Worm (Caenorhabditis elegans) whole organism, late embryonic: Measurements from ENCODE around the gene C09H10.4.
A peak's percentile ranks its signal among the peaks of the same experiment; 100 is the strongest.

Experiments
- F13H6.1 ChIP-seq: sonication (generic microtip); optimal IDR thresholded peaks from 2 replicates; lab custom pipeline; 2016; ENCODE audit warnings: missing genetic modification characterization, missing compliant biosample characterization
- T23F11.4 ChIP-seq: fragments of 200-800 bp; sonication (Bioruptor generic); optimal IDR thresholded peaks from 2 replicates; lab custom pipeline; 2018; ENCODE audit warnings: mild to moderate bottlenecking, missing genetic modification characterization, missing compliant biosample characterization
- ahr-1 ChIP-seq: sonication (generic microtip); optimal IDR thresholded peaks from 2 replicates; lab custom pipeline; 2016; ENCODE audit warnings: missing genetic modification characterization, missing compliant biosample characterization
- ama-1 ChIP-seq: fragments of 150-350 bp; optimal IDR thresholded peaks from 2 replicates; lab custom pipeline; 2014
- ceh-18 ChIP-seq: sonication (generic microtip); optimal IDR thresholded peaks from 2 replicates; lab custom pipeline; 2016; ENCODE audit warnings: missing genetic modification characterization, missing compliant biosample characterization
- ceh-31 ChIP-seq: sonication (generic microtip); optimal IDR thresholded peaks from 2 replicates; lab custom pipeline; 2016; ENCODE audit warnings: missing genetic modification characterization, missing compliant biosample characterization
- ceh-6 ChIP-seq: fragments of 200-800 bp; sonication (Bioruptor generic); optimal IDR thresholded peaks from 2 replicates; lab custom pipeline; 2018; ENCODE audit warnings: mild to moderate bottlenecking, missing genetic modification characterization, missing compliant biosample characterization
- dmd-4 ChIP-seq: sonication (generic microtip); optimal IDR thresholded peaks from 2 replicates; lab custom pipeline; 2016; ENCODE audit warnings: borderline replicate concordance, missing genetic modification characterization, missing compliant biosample characterization
- dve-1 ChIP-seq: sonication (generic microtip); optimal IDR thresholded peaks from 2 replicates; lab custom pipeline; 2017; ENCODE audit warnings: antibody characterized with exemption, mild to moderate bottlenecking, missing genetic modification characterization, missing compliant biosample characterization
- elt-2 ChIP-seq: sonication (generic microtip); optimal IDR thresholded peaks from 2 replicates; lab custom pipeline; 2016; ENCODE audit warnings: missing genetic modification reagents, missing genetic modification characterization, missing compliant biosample characterization
- ets-4 ChIP-seq: sonication (generic microtip); optimal IDR thresholded peaks from 2 replicates; lab custom pipeline; 2016; ENCODE audit warnings: missing genetic modification characterization, missing compliant biosample characterization
- eyg-1 ChIP-seq: sonication (generic microtip); optimal IDR thresholded peaks from 2 replicates; lab custom pipeline; 2016; ENCODE audit warnings: missing genotype, missing genetic modification characterization, missing compliant biosample characterization
- fax-1 ChIP-seq: sonication (generic microtip); optimal IDR thresholded peaks from 2 replicates; lab custom pipeline; 2016; ENCODE audit warnings: missing genotype, missing genetic modification characterization, missing compliant biosample characterization
- fkh-10 ChIP-seq: fragments of 150-350 bp; optimal IDR thresholded peaks from 2 replicates; lab custom pipeline; 2014; ENCODE audit warnings: missing biosample characterization, missing genetic modification reagents, missing genetic modification characterization
- fkh-6 ChIP-seq: sonication (generic microtip); optimal IDR thresholded peaks from 2 replicates; lab custom pipeline; 2016; ENCODE audit warnings: missing genetic modification characterization, missing compliant biosample characterization
- hlh-15 ChIP-seq: sonication (generic microtip); optimal IDR thresholded peaks from 2 replicates; lab custom pipeline; 2016; ENCODE audit warnings: missing genetic modification characterization, missing compliant biosample characterization
- hlh-30 ChIP-seq: sonication (generic microtip); optimal IDR thresholded peaks from 2 replicates; lab custom pipeline; 2017; ENCODE audit warnings: antibody characterized with exemption, missing genetic modification characterization, missing compliant biosample characterization; ENCODE audit not compliant: insufficient read depth
- hlh-6 ChIP-seq: sonication (generic microtip); optimal IDR thresholded peaks from 2 replicates; lab custom pipeline; 2016; ENCODE audit warnings: missing genotype, missing genetic modification characterization, missing compliant biosample characterization
- mec-3 ChIP-seq: sonication (generic microtip); optimal IDR thresholded peaks from 2 replicates; lab custom pipeline; 2016; ENCODE audit warnings: borderline replicate concordance, missing genetic modification characterization, missing compliant biosample characterization
- nfya-1 ChIP-seq: sonication (generic microtip); optimal IDR thresholded peaks from 2 replicates; lab custom pipeline; 2017; ENCODE audit warnings: missing genetic modification characterization, mild to moderate bottlenecking, missing compliant biosample characterization, antibody characterized with exemption, moderate library complexity
- pag-3 ChIP-seq: sonication (generic microtip); optimal IDR thresholded peaks from 2 replicates; lab custom pipeline; 2016; ENCODE audit warnings: missing compliant biosample characterization, missing genetic modification characterization, borderline replicate concordance
- pat-9 ChIP-seq: fragments of 200-800 bp; sonication (Bioruptor generic); optimal IDR thresholded peaks from 2 replicates; lab custom pipeline; 2018; ENCODE audit warnings: mild to moderate bottlenecking, missing genetic modification characterization, moderate library complexity, missing compliant biosample characterization
- pax-1 ChIP-seq: fragments of 150-350 bp; optimal IDR thresholded peaks from 2 replicates; lab custom pipeline; 2014; ENCODE audit warnings: missing biosample characterization, missing genetic modification characterization
- pha-2 ChIP-seq: sonication (generic microtip); optimal IDR thresholded peaks from 2 replicates; lab custom pipeline; 2017; ENCODE audit warnings: mild to moderate bottlenecking, missing genetic modification characterization, missing compliant biosample characterization
- pqm-1 ChIP-seq: sonication (generic microtip); optimal IDR thresholded peaks from 2 replicates; lab custom pipeline; 2016; ENCODE audit warnings: missing genetic modification characterization, missing compliant biosample characterization
- rnt-1 ChIP-seq: sonication (generic microtip); optimal IDR thresholded peaks from 2 replicates; lab custom pipeline; 2016; ENCODE audit warnings: missing genetic modification characterization, missing compliant biosample characterization
- sox-2 ChIP-seq: fragments of 200-800 bp; sonication (Bioruptor generic); IDR thresholded peaks from 2 replicates; pipeline ENCODE4 v1.3.6; 2022; ENCODE audit warnings: missing genetic modification reagents, missing genetic modification characterization, missing compliant biosample characterization
- unc-42 ChIP-seq: sonication (generic microtip); optimal IDR thresholded peaks from 2 replicates; lab custom pipeline; 2016; ENCODE audit warnings: missing genotype, missing genetic modification characterization, missing compliant biosample characterization
- unc-55 ChIP-seq: sonication (generic microtip); optimal IDR thresholded peaks from 2 replicates; lab custom pipeline; 2017; ENCODE audit warnings: missing biosample characterization, missing genetic modification reagents, missing genetic modification characterization
- unc-86 ChIP-seq: sonication (generic microtip); optimal IDR thresholded peaks from 2 replicates; lab custom pipeline; 2016; ENCODE audit warnings: missing genetic modification characterization, missing compliant biosample characterization
- ztf-16 ChIP-seq: sonication (generic microtip); optimal IDR thresholded peaks from 2 replicates; lab custom pipeline; 2017; ENCODE audit warnings: missing genetic modification characterization, missing compliant biosample characterization

The C09H10.4 gene

ce11 chrII:11076550-11076949, 23.4 kb upstream of the C09H10.4 start:
- TF ChIP-seq unc-86 (no peak), unc-55 (GFP tag; lab: Kevin White, UChicago) (no peak), mec-3 (no peak), ets-4 (tag; lab: Kevin White, UChicago) (no peak), rnt-1 (tag; lab: Kevin White, UChicago) (peak; percentile 30), F13H6.1 (no peak), hlh-6 (no peak)

- TF ChIP-seq ama-1 (lab: Kevin White, UChicago) (no peak), ceh-31 (tag; lab: Kevin White, UChicago) (peak; percentile 18), hlh-30 (tag; lab: Kevin White, UChicago) (no peak), nfya-1 (tag; lab: Kevin White, UChicago) (no peak), unc-42 (peak; percentile 77), hlh-15 (tag; lab: Kevin White, UChicago) (no peak)
- TF ChIP-seq, all 69 proteins: peak for 2
Observed at ce11 chrII:11086770-11087169, 13.2 kb upstream of the C09H10.4 start.

ce11 chrII:11088137-11088536, 11.8 kb upstream of the C09H10.4 start:
- TF ChIP-seq ceh-6 (GFP tag; lab: Kevin White, UChicago) (peak; percentile 0), unc-42 (peak; percentile 97), fax-1 (tag; lab: Kevin White, UChicago) (no peak), ceh-31 (tag; lab: Kevin White, UChicago) (peak; percentile 5), elt-2 (no peak)
- TF ChIP-seq, all 69 proteins: peak for 3

- TF ChIP-seq F13H6.1 (no peak), pag-3 (no peak), rnt-1 (tag; lab: Kevin White, UChicago) (no peak), sox-2 (no peak), eyg-1 (tag; lab: Kevin White, UChicago) (no peak), ahr-1 (no peak), pax-1 (tag; lab: Kevin White, UChicago) (no peak), ama-1 (lab: Kevin White, UChicago) (no peak), dve-1 (tag; lab: Kevin White, UChicago) (no peak), pat-9 (tag; lab: Kevin White, UChicago) (no peak), pqm-1 (tag; lab: Kevin White, UChicago) (no peak), ztf-16 (tag; lab: Kevin White, UChicago) (no peak), mec-3 (no peak), pha-2 (tag; lab: Kevin White, UChicago) (no peak), dmd-4 (tag; lab: Kevin White, UChicago) (no peak), ceh-18 (tag; lab: Kevin White, UChicago) (no peak)
Observed at ce11 chrII:11089356-11089755, 10.6 kb upstream of the C09H10.4 start, which contains the start of gene unc-53. TSS of gene unc-53 (minus strand) at chrII:11089456.

- no peak for TF ChIP-seq T23F11.4 (GFP tag; lab: Kevin White, UChicago)
- TF ChIP-seq nfya-1 (tag; lab: Kevin White, UChicago), result no peak
- peak; percentile 91 for TF ChIP-seq unc-42
- peak; percentile 37 for TF ChIP-seq fkh-10 (GFP tag; lab: Kevin White, UChicago)
- TF ChIP-seq, all 69 proteins: peak for 2
Observed at ce11 chrII:11091577-11091976, 8.4 kb upstream of the C09H10.4 start.

ce11 chrII:11092413-11092812, 7.5 kb upstream of the C09H10.4 start, which contains the start of gene rpl-42:
TSS of gene rpl-42 (plus strand) at chrII:11092713.
- TF ChIP-seq eyg-1 (tag; lab: Kevin White, UChicago) (no peak), fkh-6 (tag; lab: Kevin White, UChicago) (no peak), ceh-6 (GFP tag; lab: Kevin White, UChicago) (no peak)
